Worm (Caenorhabditis elegans) whole organism, late embryonic: ENCODE results near the gene dhs-26.
A peak's percentile ranks its signal among the peaks of the same experiment; 100 is the strongest.

Experiments used
- C38D4.7 ChIP-seq: fragments of 200-800 bp; sonication (Bioruptor generic); optimal IDR thresholded peaks from 2 replicates; lab custom pipeline; 2018; ENCODE audit warnings: mild to moderate bottlenecking, missing genetic modification characterization, moderate library complexity, missing compliant biosample characterization
- F13H6.1 ChIP-seq: sonication (generic microtip); optimal IDR thresholded peaks from 2 replicates; lab custom pipeline; 2016; ENCODE audit warnings: missing genetic modification characterization, missing compliant biosample characterization
- T23F11.4 ChIP-seq: fragments of 200-800 bp; sonication (Bioruptor generic); optimal IDR thresholded peaks from 2 replicates; lab custom pipeline; 2018; ENCODE audit warnings: mild to moderate bottlenecking, missing genetic modification characterization, missing compliant biosample characterization
- ahr-1 ChIP-seq: sonication (generic microtip); optimal IDR thresholded peaks from 2 replicates; lab custom pipeline; 2016; ENCODE audit warnings: missing genetic modification characterization, missing compliant biosample characterization
- ama-1 ChIP-seq: fragments of 150-350 bp; optimal IDR thresholded peaks from 2 replicates; lab custom pipeline; 2014
- ceh-14 ChIP-seq: sonication (generic microtip); optimal IDR thresholded peaks from 2 replicates; lab custom pipeline; 2016; ENCODE audit warnings: missing genotype, missing genetic modification characterization, missing compliant biosample characterization
- ceh-18 ChIP-seq: sonication (generic microtip); optimal IDR thresholded peaks from 2 replicates; lab custom pipeline; 2016; ENCODE audit warnings: missing genetic modification characterization, missing compliant biosample characterization
- ceh-19 ChIP-seq: fragments of 200-800 bp; sonication (Bioruptor generic); optimal IDR thresholded peaks from 2 replicates; lab custom pipeline; 2018; ENCODE audit warnings: mild to moderate bottlenecking, missing genetic modification characterization, missing compliant biosample characterization
- ceh-2 ChIP-seq: sonication (generic microtip); optimal IDR thresholded peaks from 2 replicates; lab custom pipeline; 2016; ENCODE audit warnings: missing genotype, missing genetic modification characterization, missing compliant biosample characterization
- ceh-22 ChIP-seq: sonication (generic microtip); optimal IDR thresholded peaks from 2 replicates; lab custom pipeline; 2017; ENCODE audit warnings: missing biosample characterization, missing genetic modification characterization
- ceh-24 ChIP-seq: sonication (generic microtip); optimal IDR thresholded peaks from 2 replicates; lab custom pipeline; 2016; ENCODE audit warnings: mild to moderate bottlenecking, missing genetic modification characterization, missing compliant biosample characterization
- ceh-31 ChIP-seq: sonication (generic microtip); optimal IDR thresholded peaks from 2 replicates; lab custom pipeline; 2016; ENCODE audit warnings: missing genetic modification characterization, missing compliant biosample characterization
- ceh-34 ChIP-seq: sonication (generic microtip); optimal IDR thresholded peaks from 2 replicates; lab custom pipeline; 2016; ENCODE audit warnings: mild to moderate bottlenecking, missing genetic modification characterization, missing compliant biosample characterization
- ceh-45 ChIP-seq: fragments of 200-800 bp; sonication (Bioruptor generic); IDR thresholded peaks from 2 replicates; pipeline ENCODE4 v1.3.6; 2022; ENCODE audit warnings: missing genetic modification reagents, missing genetic modification characterization, missing compliant biosample characterization
- ceh-9 ChIP-seq: sonication (generic microtip); optimal IDR thresholded peaks from 2 replicates; lab custom pipeline; 2016; ENCODE audit warnings: mild to moderate bottlenecking, missing genetic modification characterization, inconsistent platforms, missing compliant biosample characterization
- che-1 ChIP-seq: sonication (generic microtip); optimal IDR thresholded peaks from 2 replicates; lab custom pipeline; 2016; ENCODE audit warnings: mild to moderate bottlenecking, missing genetic modification characterization, missing compliant biosample characterization
- dmd-4 ChIP-seq: sonication (generic microtip); optimal IDR thresholded peaks from 2 replicates; lab custom pipeline; 2016; ENCODE audit warnings: borderline replicate concordance, missing genetic modification characterization, missing compliant biosample characterization
- dve-1 ChIP-seq: sonication (generic microtip); optimal IDR thresholded peaks from 2 replicates; lab custom pipeline; 2017; ENCODE audit warnings: antibody characterized with exemption, mild to moderate bottlenecking, missing genetic modification characterization, missing compliant biosample characterization
- elt-2 ChIP-seq: sonication (generic microtip); optimal IDR thresholded peaks from 2 replicates; lab custom pipeline; 2016; ENCODE audit warnings: missing genetic modification reagents, missing genetic modification characterization, missing compliant biosample characterization
- elt-4 ChIP-seq: sonication (generic microtip); optimal IDR thresholded peaks from 2 replicates; lab custom pipeline; 2016; ENCODE audit warnings: missing genetic modification characterization, missing compliant biosample characterization
- eyg-1 ChIP-seq: sonication (generic microtip); optimal IDR thresholded peaks from 2 replicates; lab custom pipeline; 2016; ENCODE audit warnings: missing genotype, missing genetic modification characterization, missing compliant biosample characterization
- fax-1 ChIP-seq: sonication (generic microtip); optimal IDR thresholded peaks from 2 replicates; lab custom pipeline; 2016; ENCODE audit warnings: missing genotype, missing genetic modification characterization, missing compliant biosample characterization
- fkh-10 ChIP-seq: fragments of 150-350 bp; optimal IDR thresholded peaks from 2 replicates; lab custom pipeline; 2014; ENCODE audit warnings: missing biosample characterization, missing genetic modification reagents, missing genetic modification characterization
- fkh-6 ChIP-seq: sonication (generic microtip); optimal IDR thresholded peaks from 2 replicates; lab custom pipeline; 2016; ENCODE audit warnings: missing genetic modification characterization, missing compliant biosample characterization
- hlh-30 ChIP-seq: sonication (generic microtip); optimal IDR thresholded peaks from 2 replicates; lab custom pipeline; 2017; ENCODE audit warnings: antibody characterized with exemption, missing genetic modification characterization, missing compliant biosample characterization; ENCODE audit not compliant: insufficient read depth
- hlh-6 ChIP-seq: sonication (generic microtip); optimal IDR thresholded peaks from 2 replicates; lab custom pipeline; 2016; ENCODE audit warnings: missing genotype, missing genetic modification characterization, missing compliant biosample characterization
- madf-2 ChIP-seq: sonication (generic microtip); optimal IDR thresholded peaks from 2 replicates; lab custom pipeline; 2017; ENCODE audit warnings: missing genetic modification characterization, missing compliant biosample characterization
- mec-3 ChIP-seq: sonication (generic microtip); optimal IDR thresholded peaks from 2 replicates; lab custom pipeline; 2016; ENCODE audit warnings: borderline replicate concordance, missing genetic modification characterization, missing compliant biosample characterization
- nfya-1 ChIP-seq: sonication (generic microtip); optimal IDR thresholded peaks from 2 replicates; lab custom pipeline; 2017; ENCODE audit warnings: missing genetic modification characterization, mild to moderate bottlenecking, missing compliant biosample characterization, antibody characterized with exemption, moderate library complexity
- nhr-11 ChIP-seq: fragments of 150-350 bp; optimal IDR thresholded peaks from 2 replicates; lab custom pipeline; 2014; ENCODE audit warnings: missing biosample characterization, missing genetic modification characterization
- nhr-232 ChIP-seq: sonication (generic microtip); optimal IDR thresholded peaks from 2 replicates; lab custom pipeline; 2016; ENCODE audit warnings: missing genetic modification characterization, missing compliant biosample characterization
- npax-4 ChIP-seq: sonication (generic microtip); optimal IDR thresholded peaks from 2 replicates; lab custom pipeline; 2016; ENCODE audit warnings: missing genetic modification characterization, missing compliant biosample characterization
- odd-2 ChIP-seq: sonication (generic microtip); optimal IDR thresholded peaks from 2 replicates; lab custom pipeline; 2017; ENCODE audit warnings: antibody characterized with exemption, mild to moderate bottlenecking, missing genetic modification characterization, missing compliant biosample characterization
- pag-3 ChIP-seq: sonication (generic microtip); optimal IDR thresholded peaks from 2 replicates; lab custom pipeline; 2016; ENCODE audit warnings: missing compliant biosample characterization, missing genetic modification characterization, borderline replicate concordance
- pat-9 ChIP-seq: fragments of 200-800 bp; sonication (Bioruptor generic); optimal IDR thresholded peaks from 2 replicates; lab custom pipeline; 2018; ENCODE audit warnings: mild to moderate bottlenecking, missing genetic modification characterization, moderate library complexity, missing compliant biosample characterization
- pha-4 ChIP-seq: fragments of 150-350 bp; optimal IDR thresholded peaks from 2 replicates; lab custom pipeline; 2018; ENCODE audit warnings: missing biosample characterization, missing genetic modification reagents, missing genetic modification characterization
- pqm-1 ChIP-seq: sonication (generic microtip); optimal IDR thresholded peaks from 2 replicates; lab custom pipeline; 2016; ENCODE audit warnings: missing genetic modification characterization, missing compliant biosample characterization
- pros-1 ChIP-seq: fragments of 150-350 bp; optimal IDR thresholded peaks from 2 replicates; lab custom pipeline; 2014; ENCODE audit warnings: missing biosample characterization, missing genetic modification reagents, missing genetic modification characterization
- sdc-2 ChIP-seq: sonication (generic microtip); optimal IDR thresholded peaks from 2 replicates; lab custom pipeline; 2016; ENCODE audit warnings: missing genotype, missing genetic modification characterization, missing compliant biosample characterization
- sox-2 ChIP-seq: fragments of 200-800 bp; sonication (Bioruptor generic); IDR thresholded peaks from 2 replicates; pipeline ENCODE4 v1.3.6; 2022; ENCODE audit warnings: missing genetic modification reagents, missing genetic modification characterization, missing compliant biosample characterization
- sox-4 ChIP-seq: sonication (generic microtip); optimal IDR thresholded peaks from 2 replicates; lab custom pipeline; 2017; ENCODE audit warnings: mild to moderate bottlenecking, missing genetic modification characterization, inconsistent platforms, missing compliant biosample characterization
- syd-9 ChIP-seq: sonication (generic microtip); optimal IDR thresholded peaks from 2 replicates; lab custom pipeline; 2016; ENCODE audit warnings: mild to moderate bottlenecking, missing genetic modification characterization, moderate library complexity, missing compliant biosample characterization
- tbx-2 ChIP-seq: sonication (generic microtip); optimal IDR thresholded peaks from 2 replicates; lab custom pipeline; 2016; ENCODE audit warnings: missing genetic modification characterization, missing compliant biosample characterization
- tbx-7 ChIP-seq: sonication (generic microtip); optimal IDR thresholded peaks from 2 replicates; lab custom pipeline; 2016; ENCODE audit warnings: missing genotype, missing genetic modification characterization, missing compliant biosample characterization
- ttx-3 ChIP-seq: sonication (generic microtip); optimal IDR thresholded peaks from 2 replicates; lab custom pipeline; 2016; ENCODE audit warnings: missing genetic modification reagents, missing genetic modification characterization, missing compliant biosample characterization
- unc-3 ChIP-seq, 2 experiments: fragments of 200-800 bp in 1 of 2; sonication (Bioruptor generic) in 1 of 2; sonication (generic microtip) in 1 of 2; conservative IDR thresholded peaks in 1 of 2; optimal IDR thresholded peaks in 1 of 2; 2 replicates each; pipeline versions ENCODE4 v1.3.6 to Lab custom; 2016 to 2022; ENCODE audit warnings: missing compliant biosample characterization in 2 of 2, missing genetic modification characterization in 2 of 2, missing genetic modification reagents in 1 of 2
- unc-55 ChIP-seq: sonication (generic microtip); optimal IDR thresholded peaks from 2 replicates; lab custom pipeline; 2017; ENCODE audit warnings: missing biosample characterization, missing genetic modification reagents, missing genetic modification characterization
- ztf-16 ChIP-seq: sonication (generic microtip); optimal IDR thresholded peaks from 2 replicates; lab custom pipeline; 2017; ENCODE audit warnings: missing genetic modification characterization, missing compliant biosample characterization

dhs-26 gene

DNA sequence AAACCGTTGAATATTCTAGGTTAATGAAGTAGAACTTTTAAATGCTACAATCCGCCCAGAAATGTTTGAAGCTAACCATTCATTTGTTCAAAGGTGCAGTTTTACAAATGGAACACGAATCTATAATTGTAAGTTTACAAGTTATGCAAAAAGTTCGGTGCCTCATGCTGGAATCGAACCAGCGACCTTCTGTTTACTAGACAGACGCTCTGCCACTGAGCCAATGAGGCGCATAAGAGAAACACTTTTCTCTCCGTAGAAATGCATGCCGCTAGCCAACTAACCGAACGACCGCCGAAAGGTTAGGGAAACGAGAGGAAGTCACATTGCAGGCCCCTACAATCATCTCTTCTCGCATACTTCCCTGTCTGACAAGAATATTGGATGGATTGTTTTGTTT lies 9.0 kb upstream of the dhs-26 start (continued):
- peak; percentile 88 for TF ChIP-seq ceh-19 (GFP tag; lab: Kevin White, UChicago)
- TF ChIP-seq sdc-2 (tag; lab: Kevin White, UChicago) = peak; percentile 84
- TF ChIP-seq ceh-24 (tag; lab: Kevin White, UChicago) = peak; percentile 79
- TF ChIP-seq ttx-3 (tag; lab: Kevin White, UChicago) = peak; percentile 87
- TF ChIP-seq dmd-4 (tag; lab: Kevin White, UChicago) = peak; percentile 77
- TF ChIP-seq pat-9 (tag; lab: Kevin White, UChicago) = peak; percentile 80
- TF ChIP-seq pag-3 = no peak
- peak; percentile 83 for TF ChIP-seq ztf-16 (tag; lab: Kevin White, UChicago)
- TF ChIP-seq ceh-22 (tag; lab: Kevin White, UChicago) = no peak
- TF ChIP-seq pros-1 (tag; lab: Kevin White, UChicago) = no peak
- peak; percentile 89 for TF ChIP-seq hlh-6
- TF ChIP-seq odd-2 = no peak
- TF ChIP-seq syd-9 (tag; lab: Kevin White, UChicago) = peak; percentile 79
- no peak for TF ChIP-seq nhr-11 (tag; lab: Kevin White, UChicago)
- TF ChIP-seq fkh-10 (GFP tag; lab: Kevin White, UChicago) = peak; percentile 22
- TF ChIP-seq tbx-2 = peak; percentile 83
- peak; percentile 79 for TF ChIP-seq ceh-34 (tag; lab: Kevin White, UChicago)
- TF ChIP-seq che-1 (tag; lab: Kevin White, UChicago) = peak; percentile 86
- peak; percentile 65 for TF ChIP-seq npax-4 (tag; lab: Kevin White, UChicago)
- peak; percentile 61 for TF ChIP-seq ceh-2 (tag; lab: Kevin White, UChicago)
- TF ChIP-seq ceh-45 = peak; percentile 82
- TF ChIP-seq ama-1 = no peak
- peak; percentile 82 for TF ChIP-seq nhr-232 (tag; lab: Kevin White, UChicago)
- TF ChIP-seq C38D4.7 (GFP tag; lab: Kevin White, UChicago) = peak; percentile 85
- peak; percentile 82 for TF ChIP-seq sox-4 (tag; lab: Kevin White, UChicago)
- peak; percentile 58 for TF ChIP-seq pqm-1
- peak; percentile 81 for TF ChIP-seq ceh-18 (tag; lab: Kevin White, UChicago)
- TF ChIP-seq unc-55 (GFP tag; lab: Kevin White, UChicago) = peak; percentile 8
- TF ChIP-seq mec-3 = no peak
- TF ChIP-seq ceh-9 (tag; lab: Kevin White, UChicago) = peak; percentile 57
- no peak for TF ChIP-seq elt-4 (tag; lab: Kevin White, UChicago)
- peak; percentile 76 for TF ChIP-seq F13H6.1 (tag; lab: Kevin White, UChicago)
- TF ChIP-seq elt-2 (tag; lab: Kevin White, UChicago) = peak; percentile 87
- TF ChIP-seq nfya-1 = peak; percentile 76
- peak; percentile 88 for TF ChIP-seq unc-3 (GFP tag; conservative IDR thresholded peaks at IDR 0.05; lab: Robert Waterston, UW)
- TF ChIP-seq unc-3 (tag; optimal IDR thresholded peaks at IDR 0.05; lab: Kevin White, UChicago) = peak; percentile 52
- peak; percentile 83 for TF ChIP-seq sox-2 (GFP tag; lab: Robert Waterston, UW)
- TF ChIP-seq T23F11.4 (GFP tag; lab: Kevin White, UChicago) = peak; percentile 82
- peak; percentile 77 for TF ChIP-seq fkh-6 (tag; lab: Kevin White, UChicago)
- peak; percentile 87 for TF ChIP-seq ceh-14 (tag; lab: Kevin White, UChicago)
- peak; percentile 61 for TF ChIP-seq fax-1
- peak; percentile 52 for TF ChIP-seq eyg-1
- TF ChIP-seq dve-1 (tag; lab: Kevin White, UChicago) = peak; percentile 48
- peak; percentile 51 for TF ChIP-seq hlh-30 (tag; lab: Kevin White, UChicago)
- no peak for TF ChIP-seq pha-4 (tag; lab: Kevin White, UChicago)
- TF ChIP-seq tbx-7 (tag; lab: Kevin White, UChicago) = no peak
- peak; percentile 70 for TF ChIP-seq ceh-31 (tag; lab: Kevin White, UChicago)
- peak; percentile 64 for TF ChIP-seq ahr-1 (tag; lab: Kevin White, UChicago)
- TF ChIP-seq madf-2 (tag; lab: Kevin White, UChicago) = peak; percentile 87
